Worm (Caenorhabditis elegans) whole organism, L2 larva: ENCODE results near the gene atf-7.

Experiments used
- C34F6.9 ChIP-seq: fragments of 150-350 bp; optimal IDR thresholded peaks from 2 replicates; lab custom pipeline; 2014; ENCODE audit warnings: missing biosample characterization, missing genetic modification characterization
- F13H6.1 ChIP-seq: sonication (generic microtip); optimal IDR thresholded peaks from 2 replicates; lab custom pipeline; 2016; ENCODE audit warnings: missing genetic modification characterization, missing compliant biosample characterization
- R02D3.7 ChIP-seq: fragments of 150-350 bp; optimal IDR thresholded peaks from 2 replicates; lab custom pipeline; 2014; ENCODE audit warnings: missing biosample characterization, missing genetic modification characterization
- Y55F3AM.14 ChIP-seq: fragments of 200-800 bp; sonication (Bioruptor generic); optimal IDR thresholded peaks from 2 replicates; lab custom pipeline; 2018; ENCODE audit warnings: mild to moderate bottlenecking, missing genetic modification characterization, missing compliant biosample characterization
- aly-2 ChIP-seq: fragments of 150-350 bp; optimal IDR thresholded peaks from 2 replicates; lab custom pipeline; 2014; ENCODE audit warnings: missing biosample characterization, missing genetic modification characterization
- ama-1 ChIP-seq: fragments of 150-350 bp; optimal IDR thresholded peaks from 2 replicates; lab custom pipeline; 2018; ENCODE audit warnings: inconsistent platforms
- blmp-1 ChIP-seq: sonication (generic microtip); optimal IDR thresholded peaks from 2 replicates; lab custom pipeline; 2017; ENCODE audit warnings: missing genetic modification characterization, mild to moderate bottlenecking, missing compliant biosample characterization, antibody characterized with exemption, moderate library complexity; ENCODE audit not compliant: insufficient read depth
- crh-2 ChIP-seq: sonication (generic microtip); optimal IDR thresholded peaks from 2 replicates; lab custom pipeline; 2017; ENCODE audit warnings: missing biosample characterization, missing genetic modification characterization
- dmd-4 ChIP-seq: sonication (generic microtip); optimal IDR thresholded peaks from 2 replicates; lab custom pipeline; 2017; ENCODE audit warnings: missing biosample characterization, missing genetic modification characterization
- elt-1 ChIP-seq: fragments of 150-350 bp; optimal IDR thresholded peaks from 2 replicates; lab custom pipeline; 2014; ENCODE audit warnings: missing biosample characterization, missing genetic modification characterization
- elt-3 ChIP-seq: sonication (generic microtip); optimal IDR thresholded peaks from 2 replicates; lab custom pipeline; 2017; ENCODE audit warnings: missing biosample characterization, missing genetic modification characterization
- fos-1 ChIP-seq: fragments of 150-350 bp; optimal IDR thresholded peaks from 2 replicates; lab custom pipeline; 2014; ENCODE audit warnings: missing biosample characterization, missing genetic modification characterization
- gmeb-1 ChIP-seq: fragments of 150-350 bp; optimal IDR thresholded peaks from 2 replicates; lab custom pipeline; 2014; ENCODE audit warnings: missing biosample characterization, missing genetic modification characterization
- lin-11 ChIP-seq: fragments of 150-350 bp; sonication (generic microtip); optimal IDR thresholded peaks from 2 replicates; lab custom pipeline; 2014; ENCODE audit warnings: missing biosample characterization, missing genetic modification characterization, inconsistent platforms, mixed read lengths
- lin-13 ChIP-seq: fragments of 150-350 bp; optimal IDR thresholded peaks from 2 replicates; lab custom pipeline; 2014; ENCODE audit warnings: missing biosample characterization, missing genetic modification reagents, missing genetic modification characterization
- lsy-2 ChIP-seq, 2 experiments: fragments of 150-350 bp in 1 of 2; sonication (generic microtip) in 1 of 2; optimal IDR thresholded peaks; 2 replicates each; lab custom pipeline; 2014 to 2017; ENCODE audit warnings: missing biosample characterization in 2 of 2, missing genetic modification characterization in 2 of 2
- mab-5 ChIP-seq: fragments of 150-350 bp; optimal IDR thresholded peaks from 2 replicates; lab custom pipeline; 2014; ENCODE audit warnings: missing biosample characterization, missing genetic modification characterization
- mbf-1 ChIP-seq: sonication (generic microtip); optimal IDR thresholded peaks from 2 replicates; lab custom pipeline; 2017; ENCODE audit warnings: missing biosample characterization, missing genetic modification characterization
- nhr-11 ChIP-seq: fragments of 150-350 bp; optimal IDR thresholded peaks from 2 replicates; lab custom pipeline; 2014; ENCODE audit warnings: missing biosample characterization, missing genetic modification characterization
- nhr-12 ChIP-seq: fragments of 150-350 bp; optimal IDR thresholded peaks from 2 replicates; lab custom pipeline; 2014; ENCODE audit warnings: missing biosample characterization, missing genetic modification characterization
- nhr-129 ChIP-seq: fragments of 150-350 bp; optimal IDR thresholded peaks from 2 replicates; lab custom pipeline; 2014; ENCODE audit warnings: missing biosample characterization, missing genetic modification characterization
- nhr-21 ChIP-seq: fragments of 150-350 bp; optimal IDR thresholded peaks from 2 replicates; lab custom pipeline; 2014; ENCODE audit warnings: missing biosample characterization, missing genetic modification characterization
- nhr-23 ChIP-seq: fragments of 150-350 bp; optimal IDR thresholded peaks from 2 replicates; lab custom pipeline; 2014; ENCODE audit warnings: missing biosample characterization, missing genetic modification reagents, missing genetic modification characterization
- nhr-237 ChIP-seq: fragments of 150-350 bp; optimal IDR thresholded peaks from 2 replicates; lab custom pipeline; 2014; ENCODE audit warnings: missing biosample characterization, missing genetic modification characterization
- nhr-25 ChIP-seq: fragments of 150-350 bp; sonication (generic microtip); optimal IDR thresholded peaks from 3 replicates; lab custom pipeline; 2014; ENCODE audit warnings: missing biosample characterization, missing genetic modification characterization
- nhr-6 ChIP-seq: fragments of 150-350 bp; optimal IDR thresholded peaks from 2 replicates; lab custom pipeline; 2014; ENCODE audit warnings: missing biosample characterization, missing genetic modification characterization
- sem-4 ChIP-seq: fragments of 150-350 bp; optimal IDR thresholded peaks from 2 replicates; lab custom pipeline; 2014; ENCODE audit warnings: missing biosample characterization, missing genetic modification reagents, missing genetic modification characterization
- skn-1 ChIP-seq: sonication (generic microtip); optimal IDR thresholded peaks from 2 replicates; lab custom pipeline; 2017; ENCODE audit warnings: missing biosample characterization, missing genetic modification characterization
- sma-3 ChIP-seq: sonication (generic microtip); optimal IDR thresholded peaks from 2 replicates; lab custom pipeline; 2016; ENCODE audit warnings: missing genetic modification reagents, missing genetic modification characterization, missing compliant biosample characterization
- sma-9 ChIP-seq, 2 experiments: fragments of 150-350 bp in 1 of 2; sonication (generic microtip) in 1 of 2; optimal IDR thresholded peaks; 2 replicates each; lab custom pipeline; 2014 to 2016; ENCODE audit warnings: missing genetic modification characterization in 2 of 2, mild to moderate bottlenecking in 1 of 2, missing biosample characterization in 1 of 2, missing compliant biosample characterization in 1 of 2, missing genetic modification reagents in 1 of 2, moderate library complexity in 1 of 2
- snpc-4 ChIP-seq: fragments of 150-350 bp; optimal IDR thresholded peaks from 2 replicates; lab custom pipeline; 2014; ENCODE audit warnings: missing biosample characterization, missing genetic modification characterization
- unc-39 ChIP-seq: fragments of 150-350 bp; optimal IDR thresholded peaks from 2 replicates; lab custom pipeline; 2014; ENCODE audit warnings: missing biosample characterization, missing genetic modification characterization
- unc-55 ChIP-seq: fragments of 150-350 bp; sonication (generic microtip); optimal IDR thresholded peaks from 3 replicates; lab custom pipeline; 2014; ENCODE audit warnings: missing biosample characterization, missing genetic modification reagents, missing genetic modification characterization
- unc-62 ChIP-seq: fragments of 150-350 bp; optimal IDR thresholded peaks from 2 replicates; lab custom pipeline; 2014; ENCODE audit warnings: missing biosample characterization, missing genetic modification reagents, missing genetic modification characterization
- ztf-1 ChIP-seq: fragments of 200-800 bp; sonication (Bioruptor generic); conservative IDR thresholded peaks from 2 replicates; pipeline ENCODE4 v1.3.6; 2022; ENCODE audit warnings: missing genetic modification characterization, missing compliant biosample characterization
- ztf-11 ChIP-seq: sonication (generic microtip); optimal IDR thresholded peaks from 2 replicates; lab custom pipeline; 2017; ENCODE audit warnings: missing biosample characterization, missing genetic modification characterization
- ztf-4 ChIP-seq: fragments of 150-350 bp; optimal IDR thresholded peaks from 2 replicates; lab custom pipeline; 2014; ENCODE audit warnings: missing biosample characterization, missing genetic modification characterization

Gene atf-7

DNA sequence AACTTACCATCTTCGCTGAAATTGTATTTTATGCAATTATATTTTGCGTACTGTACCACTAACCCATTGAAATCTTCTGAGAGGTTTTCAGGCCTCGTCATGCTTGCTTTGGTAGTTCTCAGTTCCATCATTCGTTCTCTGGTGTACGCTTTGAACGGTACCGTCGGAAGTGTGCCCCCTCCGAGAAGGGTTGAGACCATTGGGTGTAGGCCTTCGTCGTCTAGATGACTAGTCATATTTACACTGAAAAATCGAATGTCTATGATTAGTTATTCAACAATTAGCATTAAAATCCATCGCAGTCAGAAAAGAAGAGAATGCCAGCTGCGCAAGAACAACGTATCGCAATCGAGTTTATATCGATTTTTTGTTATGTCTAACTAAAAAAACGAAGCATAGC is 23.9 kb downstream of the atf-7 start, which contains the start of gene ifet-1:
Gene ifet-1, minus strand, starts transcription at position 243 of the 400 bp plus-strand sequence.
- TF ChIP-seq ztf-11 (tag; lab: Kevin White, UChicago) (no peak), unc-55 (no peak), nhr-11 (no peak), lsy-2 (tag; optimal IDR thresholded peaks at IDR 0.05; lab: Kevin White, UChicago) (no peak), nhr-25 (tag; lab: Kevin White, UChicago) (no peak), elt-1 (tag; lab: Kevin White, UChicago) (no peak), nhr-129 (tag; lab: Kevin White, UChicago) (no peak), elt-3 (tag; lab: Kevin White, UChicago) (no peak), R02D3.7 (tag; lab: Kevin White, UChicago) (no peak), nhr-23 (tag; lab: Kevin White, UChicago) (no peak), gmeb-1 (no peak)

DNA sequence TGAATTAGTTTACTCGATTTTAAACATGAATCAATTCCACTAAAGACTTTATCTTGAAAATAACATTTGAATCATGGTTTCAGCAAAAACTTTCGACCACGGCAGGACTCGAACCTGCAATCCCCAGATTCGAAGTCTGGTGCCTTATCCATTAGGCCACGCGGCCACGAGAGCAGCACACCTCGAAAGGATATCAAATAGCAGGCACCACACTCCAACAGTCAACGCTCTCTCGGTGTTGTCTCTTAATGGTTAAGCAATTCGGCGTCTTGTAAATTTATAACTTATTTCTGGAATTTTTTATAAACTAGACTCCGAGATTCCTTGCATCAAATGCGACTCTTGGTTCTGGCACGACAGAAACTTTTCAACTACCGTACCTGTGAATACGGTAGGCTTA is 28.1 kb downstream of the atf-7 start:
- TF ChIP-seq lsy-2 (tag; optimal IDR thresholded peaks at IDR 0.05; lab: Kevin White, UChicago) (peak; percentile 61 to 78), lin-13 (GFP tag; lab: Kevin White, UChicago) (peak; percentile 56), lin-11 (tag; lab: Kevin White, UChicago) (peak; percentile 35), dmd-4 (no peak), unc-62 (GFP tag; lab: Kevin White, UChicago) (no peak), ztf-11 (tag; lab: Kevin White, UChicago) (no peak), unc-55 (peak; percentile 52), nhr-25 (tag; lab: Kevin White, UChicago) (peak; percentile 30), fos-1 (tag; lab: Kevin White, UChicago) (peak; percentile 59), mbf-1 (tag; lab: Kevin White, UChicago) (no peak), mab-5 (tag; lab: Kevin White, UChicago) (no peak), nhr-129 (tag; lab: Kevin White, UChicago) (peak; percentile 73), nhr-12 (no peak), C34F6.9 (peak; percentile 44), unc-39 (tag; lab: Kevin White, UChicago) (no peak), nhr-237 (tag; lab: Kevin White, UChicago) (no peak), aly-2 (tag; lab: Kevin White, UChicago) (no peak), crh-2 (tag; lab: Kevin White, UChicago) (peak; percentile 61), blmp-1 (tag; lab: Kevin White, UChicago) (peak; percentile 4), sma-3 (peak; percentile 63), sma-9 (GFP tag; optimal IDR thresholded peaks at IDR 0.05; lab: Kevin White, UChicago) (peak; percentile 55), sma-9 (tag; optimal IDR thresholded peaks at IDR 0.05; lab: Kevin White, UChicago) (no peak), F13H6.1 (tag; lab: Kevin White, UChicago) (peak; percentile 55), elt-1 (tag; lab: Kevin White, UChicago) (no peak), sem-4 (peak; percentile 45), snpc-4 (tag; lab: Kevin White, UChicago) (no peak), ztf-1 (GFP tag; lab: Robert Waterston, UW) (no peak), skn-1 (tag; lab: Kevin White, UChicago) (no peak), Y55F3AM.14 (GFP tag; lab: Kevin White, UChicago) (peak; percentile 63), ama-1 (no peak), gmeb-1 (peak; percentile 50), nhr-6 (no peak), ztf-4 (tag; lab: Kevin White, UChicago) (peak; percentile 2), nhr-21 (tag; lab: Kevin White, UChicago) (peak; percentile 74)

DNA sequence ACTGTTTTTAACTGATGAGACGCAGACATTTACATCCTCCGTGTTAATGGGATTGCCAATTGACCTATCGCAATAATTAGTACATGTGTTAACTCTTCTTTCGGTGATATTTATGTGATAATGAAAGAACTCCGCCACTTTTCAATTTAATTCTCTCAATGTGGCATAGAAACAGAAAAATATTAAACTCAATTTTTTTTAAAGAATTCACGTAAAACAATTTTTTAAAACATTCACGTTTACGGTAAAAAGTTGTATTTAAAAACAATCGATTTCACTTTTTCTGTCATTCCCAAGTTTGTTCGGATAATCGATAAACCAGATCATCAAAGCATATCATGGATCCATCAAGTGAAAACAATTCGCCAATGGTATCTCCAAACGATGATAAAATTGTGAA is 30.0 kb downstream of the atf-7 start, which contains the start of gene mstr-2:
Gene mstr-2, plus strand, starts transcription at position 301 of the 400 bp plus-strand sequence.
- TF ChIP-seq nhr-21 (tag; lab: Kevin White, UChicago), result no peak
- no peak for TF ChIP-seq unc-55
- TF ChIP-seq snpc-4 (tag; lab: Kevin White, UChicago), result no peak
- TF ChIP-seq sma-9 (GFP tag; optimal IDR thresholded peaks at IDR 0.05; lab: Kevin White, UChicago), result no peak
- TF ChIP-seq sma-9 (tag; optimal IDR thresholded peaks at IDR 0.05; lab: Kevin White, UChicago), result no peak
- TF ChIP-seq lin-13 (GFP tag; lab: Kevin White, UChicago), result no peak
- TF ChIP-seq ztf-11 (tag; lab: Kevin White, UChicago), result no peak

DNA sequence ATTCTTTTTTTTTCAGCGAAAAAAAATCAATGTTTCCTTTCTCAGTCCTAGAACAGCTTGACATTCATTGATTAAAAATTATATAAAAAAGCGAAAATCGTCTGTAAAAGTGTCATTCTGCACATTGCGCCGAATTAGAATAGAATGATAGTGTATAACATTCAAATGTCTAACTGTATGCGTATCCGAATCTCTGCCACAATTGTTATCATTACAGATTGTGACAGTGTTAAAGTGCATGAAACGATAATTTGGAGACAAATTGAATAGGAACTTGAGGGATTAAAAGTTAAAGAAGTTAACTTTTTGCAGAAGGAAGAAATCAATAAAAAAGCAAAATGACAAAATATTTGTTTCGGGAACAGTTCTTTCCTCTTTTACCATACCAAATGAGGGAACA is 30.5 kb downstream of the atf-7 start:
- TF ChIP-seq fos-1 (tag; lab: Kevin White, UChicago) (peak; percentile 72), unc-39 (tag; lab: Kevin White, UChicago) (no peak), ama-1 (no peak), sma-9 (GFP tag; optimal IDR thresholded peaks at IDR 0.05; lab: Kevin White, UChicago) (peak; percentile 31), sma-9 (tag; optimal IDR thresholded peaks at IDR 0.05; lab: Kevin White, UChicago) (no peak)
